Fruit fly (Drosophila melanogaster) whole organism, prepupa: ENCODE results near the gene CG33795.
A peak's percentile ranks its signal among the peaks of the same experiment; 100 is the strongest.

Experiments
- Blimp-1 ChIP-seq: fragments of 200-800 bp; sonication (Bioruptor generic); optimal IDR thresholded peaks from 3 replicates; lab custom pipeline; 2017; ENCODE audit warnings: missing biosample characterization, missing genetic modification characterization, mild to moderate bottlenecking, moderate library complexity, missing genetic modification reagents
- CG10631 ChIP-seq: fragments of 200-800 bp; sonication (Bioruptor generic); optimal IDR thresholded peaks from 2 replicates; lab custom pipeline; 2016; ENCODE audit warnings: missing biosample characterization, missing genetic modification characterization
- CG10669 ChIP-seq: fragments of 200-800 bp; sonication (Bioruptor generic); optimal IDR thresholded peaks from 3 replicates; lab custom pipeline; 2018; ENCODE audit warnings: missing biosample characterization, mild to moderate bottlenecking, missing genetic modification characterization, moderate library complexity
- CG11294 ChIP-seq: fragments of 200-800 bp; sonication (Bioruptor generic); IDR thresholded peaks from 2 replicates; pipeline ENCODE4 v1.3.6; 2022; ENCODE audit warnings: missing biosample characterization, missing genetic modification characterization
- CG11902 ChIP-seq: fragments of 200-800 bp; sonication (Bioruptor generic); optimal IDR thresholded peaks from 3 replicates; lab custom pipeline; 2016; ENCODE audit warnings: missing biosample characterization, missing genetic modification characterization
- CG1621 ChIP-seq: fragments of 200-800 bp; sonication (Bioruptor generic); optimal IDR thresholded peaks from 3 replicates; lab custom pipeline; 2018; ENCODE audit warnings: missing biosample characterization, mild to moderate bottlenecking, missing genetic modification characterization
- CG3032 ChIP-seq: fragments of 200-800 bp; optimal IDR thresholded peaks from 2 replicates; lab custom pipeline; 2019; ENCODE audit warnings: missing biosample characterization, mild to moderate bottlenecking, missing genetic modification characterization, moderate library complexity
- CG31627 ChIP-seq: fragments of 200-800 bp; sonication (Bioruptor generic); optimal IDR thresholded peaks from 3 replicates; lab custom pipeline; 2016; ENCODE audit warnings: missing biosample characterization, missing genetic modification characterization
- CG32006 ChIP-seq: fragments of 200-800 bp; sonication (Bioruptor generic); optimal IDR thresholded peaks from 3 replicates; lab custom pipeline; 2017; ENCODE audit warnings: missing biosample characterization, mild to moderate bottlenecking, missing genetic modification characterization
- CG34406 ChIP-seq: fragments of 200-800 bp; sonication (Bioruptor generic); optimal IDR thresholded peaks from 3 replicates; lab custom pipeline; 2016; ENCODE audit warnings: missing biosample characterization, missing genetic modification characterization
- CG3919 ChIP-seq: fragments of 200-800 bp; sonication (Bioruptor generic); optimal IDR thresholded peaks from 3 replicates; lab custom pipeline; 2016; ENCODE audit warnings: missing biosample characterization, missing genetic modification characterization
- CG4318 ChIP-seq: fragments of 200-800 bp; sonication (Bioruptor generic); optimal IDR thresholded peaks from 3 replicates; lab custom pipeline; 2017; ENCODE audit warnings: missing biosample characterization, mild to moderate bottlenecking, missing genetic modification characterization
- CG6163 ChIP-seq: fragments of 200-800 bp; sonication (Bioruptor generic); IDR thresholded peaks from 3 replicates; pipeline ENCODE4 v1.3.6; 2022; ENCODE audit warnings: missing biosample characterization, missing genetic modification characterization
- CG6276 ChIP-seq: fragments of 200-800 bp; sonication (Bioruptor generic); optimal IDR thresholded peaks from 2 replicates; lab custom pipeline; 2017; ENCODE audit warnings: missing biosample characterization, mild to moderate bottlenecking, missing genetic modification characterization
- CG6792 ChIP-seq: fragments of 200-800 bp; sonication (Bioruptor generic); optimal IDR thresholded peaks from 3 replicates; lab custom pipeline; 2016; ENCODE audit warnings: missing biosample characterization, missing genetic modification characterization
- CG6808 ChIP-seq: fragments of 200-800 bp; sonication (Bioruptor generic); optimal IDR thresholded peaks from 3 replicates; lab custom pipeline; 2017; ENCODE audit warnings: missing biosample characterization, missing genetic modification characterization, mild to moderate bottlenecking, moderate library complexity, missing genetic modification reagents
- CG6854 ChIP-seq: fragments of 200-800 bp; sonication (Bioruptor generic); optimal IDR thresholded peaks from 2 replicates; lab custom pipeline; 2017; ENCODE audit warnings: missing biosample characterization, mild to moderate bottlenecking, missing genetic modification characterization
- CG7368 ChIP-seq: fragments of 200-800 bp; sonication (Bioruptor generic); optimal IDR thresholded peaks from 3 replicates; lab custom pipeline; 2016; ENCODE audit warnings: missing biosample characterization, missing genetic modification characterization
- CG8319 ChIP-seq: fragments of 200-800 bp; sonication (Bioruptor generic); optimal IDR thresholded peaks from 3 replicates; lab custom pipeline; 2016; ENCODE audit warnings: missing biosample characterization, missing genetic modification characterization
- CG8632 ChIP-seq: fragments of 200-800 bp; sonication (Bioruptor generic); optimal IDR thresholded peaks from 3 replicates; lab custom pipeline; 2016; ENCODE audit warnings: missing biosample characterization, missing genetic modification characterization
- CG9139 ChIP-seq: fragments of 200-800 bp; sonication (Bioruptor generic); optimal IDR thresholded peaks from 3 replicates; lab custom pipeline; 2017; ENCODE audit warnings: missing biosample characterization, mild to moderate bottlenecking, missing genetic modification characterization
- Eip78C ChIP-seq: fragments of 200-800 bp; sonication (Bioruptor generic); peaks from one replicate; lab custom pipeline; 2016; ENCODE audit warnings: missing biosample characterization, missing genetic modification characterization
- Ets21C ChIP-seq: fragments of 200-800 bp; sonication (Bioruptor generic); optimal IDR thresholded peaks from 3 replicates; lab custom pipeline; 2016; ENCODE audit warnings: missing biosample characterization, missing genetic modification characterization
- Ets96B ChIP-seq: fragments of 200-800 bp; optimal IDR thresholded peaks from 2 replicates; lab custom pipeline; 2019; ENCODE audit warnings: missing biosample characterization, mild to moderate bottlenecking, missing genetic modification characterization, moderate library complexity
- Gug ChIP-seq: fragments of 200-800 bp; sonication (Bioruptor generic); IDR thresholded peaks from 2 replicates; pipeline ENCODE4 v1.3.6; 2022; ENCODE audit warnings: missing biosample characterization, missing genetic modification characterization
- Hr39 ChIP-seq: fragments of 200-800 bp; sonication (Bioruptor generic); optimal IDR thresholded peaks from 2 replicates; lab custom pipeline; 2016; ENCODE audit warnings: missing biosample characterization, missing genetic modification characterization
- Met ChIP-seq: fragments of 200-800 bp; sonication (Bioruptor generic); optimal IDR thresholded peaks from 3 replicates; lab custom pipeline; 2016; ENCODE audit warnings: missing biosample characterization, missing genetic modification characterization
- OdsH ChIP-seq: fragments of 200-800 bp; sonication (Bioruptor generic); optimal IDR thresholded peaks from 3 replicates; lab custom pipeline; 2016; ENCODE audit warnings: missing biosample characterization, missing genetic modification characterization
- Smox ChIP-seq: fragments of 200-800 bp; sonication (Bioruptor generic); optimal IDR thresholded peaks from 3 replicates; lab custom pipeline; 2016; ENCODE audit warnings: missing biosample characterization, missing genetic modification characterization
- Sox102F ChIP-seq: fragments of 200-800 bp; sonication (Bioruptor generic); optimal IDR thresholded peaks from 2 replicates; lab custom pipeline; 2016; ENCODE audit warnings: missing biosample characterization, mild to moderate bottlenecking, missing genetic modification characterization
- Sox14 ChIP-seq: fragments of 200-800 bp; sonication (Bioruptor generic); optimal IDR thresholded peaks from 3 replicates; lab custom pipeline; 2016; ENCODE audit warnings: missing biosample characterization, missing genetic modification characterization
- achi ChIP-seq: fragments of 200-800 bp; sonication (Bioruptor generic); optimal IDR thresholded peaks from 3 replicates; lab custom pipeline; 2016; ENCODE audit warnings: missing biosample characterization, missing genetic modification characterization
- acj6 ChIP-seq: fragments of 200-800 bp; sonication (Bioruptor generic); optimal IDR thresholded peaks from 3 replicates; lab custom pipeline; 2016; ENCODE audit warnings: missing biosample characterization, missing genetic modification characterization
- dsx ChIP-seq: fragments of 200-800 bp; optimal IDR thresholded peaks from 3 replicates; lab custom pipeline; 2019; ENCODE audit warnings: missing biosample characterization, mild to moderate bottlenecking, missing genetic modification characterization, moderate library complexity; ENCODE audit not compliant: poor library complexity, severe bottlenecking
- esn ChIP-seq: fragments of 200-800 bp; sonication (Bioruptor generic); optimal IDR thresholded peaks from 2 replicates; lab custom pipeline; 2016; ENCODE audit warnings: missing biosample characterization, mild to moderate bottlenecking, missing genetic modification characterization, moderate library complexity
- fd59A ChIP-seq: fragments of 200-800 bp; sonication (Bioruptor generic); optimal IDR thresholded peaks from 2 replicates; lab custom pipeline; 2017; ENCODE audit warnings: missing biosample characterization, mild to moderate bottlenecking, missing genetic modification characterization, missing genetic modification reagents
- fd85E ChIP-seq: fragments of 200-800 bp; sonication (Bioruptor generic); optimal IDR thresholded peaks from 3 replicates; lab custom pipeline; 2016; ENCODE audit warnings: missing biosample characterization, missing genetic modification characterization
- lz ChIP-seq: fragments of 200-800 bp; sonication (Bioruptor generic); optimal IDR thresholded peaks from 3 replicates; lab custom pipeline; 2016; ENCODE audit warnings: missing biosample characterization, missing genetic modification characterization
- pdm3 ChIP-seq: fragments of 200-800 bp; sonication (Bioruptor generic); optimal IDR thresholded peaks from 3 replicates; lab custom pipeline; 2016; ENCODE audit warnings: missing biosample characterization, missing genetic modification characterization
- spab ChIP-seq: fragments of 200-800 bp; sonication (Bioruptor generic); optimal IDR thresholded peaks from 2 replicates; lab custom pipeline; 2017; ENCODE audit warnings: missing biosample characterization, mild to moderate bottlenecking, missing genetic modification characterization, missing genetic modification reagents
- ss ChIP-seq, 2 experiments: fragments of 200-800 bp; sonication (Bioruptor generic); optimal IDR thresholded peaks; 2 replicates in 1 of 2; 3 replicates in 1 of 2; lab custom pipeline; 2017 to 2018; ENCODE audit warnings: mild to moderate bottlenecking in 2 of 2, missing biosample characterization in 2 of 2, missing genetic modification characterization in 2 of 2, moderate library complexity in 1 of 2
- svp ChIP-seq: fragments of 200-800 bp; sonication (Bioruptor generic); peaks from one replicate; lab custom pipeline; 2016; ENCODE audit warnings: missing biosample characterization, missing genetic modification characterization
- topi ChIP-seq: fragments of 200-800 bp; sonication (Bioruptor generic); optimal IDR thresholded peaks from 3 replicates; lab custom pipeline; 2016; ENCODE audit warnings: missing biosample characterization, missing genetic modification characterization
- vri ChIP-seq: fragments of 200-800 bp; sonication (Bioruptor generic); optimal IDR thresholded peaks from 3 replicates; lab custom pipeline; 2016; ENCODE audit warnings: missing biosample characterization, mild to moderate bottlenecking, missing genetic modification characterization

The CG33795 gene

DNA sequence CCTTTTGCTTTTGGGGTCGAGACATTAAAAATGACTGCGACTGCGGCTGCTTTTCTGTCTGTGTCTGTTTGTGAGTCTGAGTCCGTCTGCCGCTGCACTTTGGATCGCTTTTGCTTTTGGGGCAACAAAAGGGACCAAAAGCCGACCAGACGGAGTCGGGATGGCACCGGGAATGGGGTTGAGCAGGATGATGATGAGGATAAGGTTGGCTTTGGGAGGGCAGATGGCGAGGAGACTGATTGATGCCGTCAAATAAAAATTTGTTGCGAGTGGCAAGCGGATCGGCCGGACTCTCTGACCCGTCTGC, 18.7 kb upstream of the CG33795 start:
- TF ChIP-seq Met (GFP tag; lab: Kevin White, UChicago) (no peak), vri (no peak), CG6163 (GFP tag; lab: Robert Waterston, UW) (no peak), pdm3 (GFP tag; lab: Kevin White, UChicago) (no peak), Sox102F (GFP tag; lab: Kevin White, UChicago) (no peak), Blimp-1 (GFP tag; lab: Kevin White, UChicago) (no peak), CG11294 (GFP tag; lab: Robert Waterston, UW) (no peak), svp (GFP tag; lab: Kevin White, UChicago) (peak; percentile 37), CG34406 (GFP tag; lab: Kevin White, UChicago) (no peak), dsx (peak; percentile 2), Eip78C (GFP tag; lab: Kevin White, UChicago) (peak; percentile 51), CG9139 (no peak), Gug (GFP tag; lab: Robert Waterston, UW) (no peak), CG6792 (GFP tag; lab: Kevin White, UChicago) (no peak), CG1621 (tag; lab: Kevin White, UChicago) (peak; percentile 33), Ets21C (no peak), CG10669 (GFP tag; lab: Kevin White, UChicago) (no peak), CG6854 (GFP tag; lab: Kevin White, UChicago) (peak; percentile 55)
- TF ChIP-seq, all 60 proteins: peak for 5

DNA sequence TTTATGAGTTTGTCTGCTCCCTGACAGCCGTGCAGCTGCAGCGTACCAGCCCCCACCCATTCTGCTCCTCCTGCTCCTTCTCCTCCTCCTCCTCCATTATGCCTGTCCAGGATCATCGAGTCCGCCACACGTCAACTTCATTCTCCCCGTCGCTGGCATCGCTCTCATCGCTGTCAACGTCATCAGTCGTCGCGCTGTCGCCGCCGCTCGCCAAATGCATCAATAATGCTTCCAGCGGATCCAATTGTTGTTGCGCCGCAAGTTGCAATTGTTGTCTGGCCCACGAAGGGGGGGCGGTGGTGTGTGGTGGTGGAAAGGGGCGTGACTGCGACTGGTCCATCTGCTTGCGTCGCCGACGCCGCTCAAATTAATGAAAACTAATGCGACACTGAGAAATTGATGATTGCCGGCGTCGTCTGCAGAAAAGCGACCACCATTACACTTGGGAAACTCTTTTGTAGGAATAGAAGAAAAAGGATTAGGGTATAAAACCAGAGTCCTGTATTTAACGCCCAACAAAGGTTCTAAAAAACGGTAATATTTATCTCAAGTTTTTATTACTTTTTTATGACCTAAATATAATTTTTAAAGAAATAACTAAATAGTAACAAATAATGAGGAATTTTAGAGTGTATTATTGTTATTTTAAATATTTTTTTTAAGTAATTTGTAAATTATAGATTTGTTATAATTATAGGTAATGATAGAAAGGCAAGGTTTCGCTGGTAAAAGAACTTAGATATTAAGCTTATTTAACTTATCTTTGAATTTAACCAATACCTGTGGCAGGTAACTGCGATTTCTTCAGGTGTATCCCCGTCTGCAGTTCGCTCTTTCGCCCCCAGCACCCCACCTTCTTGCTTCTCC, 18.1 kb upstream of the CG33795 start:
- peak; percentile 63 for TF ChIP-seq CG3032 (tag; lab: Kevin White, UChicago)
- TF ChIP-seq Met (GFP tag; lab: Kevin White, UChicago) = peak; percentile 56
- peak; percentile 15 for TF ChIP-seq CG7368 (GFP tag; lab: Kevin White, UChicago)
- TF ChIP-seq Gug (GFP tag; lab: Robert Waterston, UW) = no peak
- TF ChIP-seq CG3919 (GFP tag; lab: Kevin White, UChicago) = peak; percentile 42
- TF ChIP-seq CG6854 (GFP tag; lab: Kevin White, UChicago) = no peak
- no peak for TF ChIP-seq Blimp-1 (GFP tag; lab: Kevin White, UChicago)
- TF ChIP-seq Sox14 = no peak
- TF ChIP-seq acj6 (GFP tag; lab: Kevin White, UChicago) = peak; percentile 46
- TF ChIP-seq Eip78C (GFP tag; lab: Kevin White, UChicago) = peak; percentile 70
- TF ChIP-seq CG6808 (GFP tag; lab: Kevin White, UChicago) = peak; percentile 64
- peak; percentile 42 for TF ChIP-seq CG32006 (GFP tag; lab: Kevin White, UChicago)
- peak; percentile 60 for TF ChIP-seq Ets96B (tag; lab: Kevin White, UChicago)
- TF ChIP-seq CG6163 (GFP tag; lab: Robert Waterston, UW) = no peak
- TF ChIP-seq svp (GFP tag; lab: Kevin White, UChicago) = peak; percentile 79
- peak; percentile 18 for TF ChIP-seq CG6792 (GFP tag; lab: Kevin White, UChicago)
- no peak for TF ChIP-seq fd85E
- no peak for TF ChIP-seq CG11902 (GFP tag; lab: Kevin White, UChicago)
- TF ChIP-seq ss (GFP tag; optimal IDR thresholded peaks at IDR 0.05; lab: Kevin White, UChicago) = peak; percentile 39 to 40
- TF ChIP-seq CG4318 (GFP tag; lab: Kevin White, UChicago) = peak; percentile 1
- peak; percentile 33 for TF ChIP-seq topi (GFP tag; lab: Kevin White, UChicago)
- peak; percentile 1 for TF ChIP-seq CG8319 (GFP tag; lab: Kevin White, UChicago)
- peak; percentile 19 for TF ChIP-seq CG34406 (GFP tag; lab: Kevin White, UChicago)
- no peak for TF ChIP-seq CG8632 (GFP tag; lab: Kevin White, UChicago)
- peak; percentile 9 for TF ChIP-seq Hr39 (GFP tag; lab: Kevin White, UChicago)
- TF ChIP-seq spab (GFP tag; lab: Kevin White, UChicago) = peak; percentile 67
- peak; percentile 30 for TF ChIP-seq achi (GFP tag; lab: Kevin White, UChicago)
- TF ChIP-seq pdm3 (GFP tag; lab: Kevin White, UChicago) = peak; percentile 25
- peak; percentile 0 for TF ChIP-seq Smox (GFP tag; lab: Kevin White, UChicago)
- TF ChIP-seq CG11294 (GFP tag; lab: Robert Waterston, UW) = no peak
- TF ChIP-seq CG10631 = peak; percentile 64
- peak; percentile 34 for TF ChIP-seq dsx
- TF ChIP-seq lz (GFP tag; lab: Kevin White, UChicago) = peak; percentile 36
- TF ChIP-seq CG6276 (GFP tag; lab: Kevin White, UChicago) = no peak
- TF ChIP-seq Sox102F (GFP tag; lab: Kevin White, UChicago) = no peak
- peak; percentile 56 for TF ChIP-seq esn (GFP tag; lab: Kevin White, UChicago)
- TF ChIP-seq vri = no peak
- peak; percentile 3 for TF ChIP-seq fd59A (GFP tag; lab: Kevin White, UChicago)
- no peak for TF ChIP-seq CG1621 (tag; lab: Kevin White, UChicago)
- peak; percentile 1 for TF ChIP-seq CG31627 (GFP tag; lab: Kevin White, UChicago)
- peak; percentile 47 for TF ChIP-seq OdsH (GFP tag; lab: Kevin White, UChicago)
- no peak for TF ChIP-seq CG10669 (GFP tag; lab: Kevin White, UChicago)
